Worm (Caenorhabditis elegans) whole organism, midembryonic: ENCODE measurements around the gene sre-13.

Experiments
- T22C8.4 ChIP-seq: fragments of 200-800 bp; sonication (Bioruptor generic); IDR thresholded peaks from 2 replicates; pipeline ENCODE4 v1.3.6; 2022; ENCODE audit warnings: missing genetic modification characterization, missing compliant biosample characterization
- cog-1 ChIP-seq: sonication (generic microtip); optimal IDR thresholded peaks from 2 replicates; lab custom pipeline; 2016; ENCODE audit warnings: missing genetic modification characterization, missing compliant biosample characterization
- flt-1 ChIP-seq: fragments of 200-800 bp; sonication (Bioruptor generic); IDR thresholded peaks from 2 replicates; pipeline ENCODE4 v1.3.6; 2022; ENCODE audit warnings: missing genetic modification characterization, missing compliant biosample characterization
- klf-2 ChIP-seq: fragments of 200-800 bp; sonication (Bioruptor generic); conservative IDR thresholded peaks from 2 replicates; pipeline ENCODE4 v1.3.6; 2022; ENCODE audit warnings: missing genetic modification reagents, missing genetic modification characterization, missing compliant biosample characterization
- med-1 ChIP-seq: sonication (generic microtip); optimal IDR thresholded peaks from 2 replicates; lab custom pipeline; 2017; ENCODE audit warnings: missing genetic modification characterization, mild to moderate bottlenecking, missing compliant biosample characterization, antibody characterized with exemption, missing genetic modification reagents; ENCODE audit not compliant: insufficient read depth
- ref-1 ChIP-seq: fragments of 200-800 bp; sonication (Bioruptor generic); conservative IDR thresholded peaks from 2 replicates; pipeline ENCODE4 v1.3.6; 2022; ENCODE audit warnings: missing genetic modification reagents, missing genetic modification characterization, missing compliant biosample characterization
- tab-1 ChIP-seq: fragments of 200-800 bp; sonication (Bioruptor generic); IDR thresholded peaks from 2 replicates; pipeline ENCODE4 v1.3.6; 2022; ENCODE audit warnings: missing genetic modification characterization, missing compliant biosample characterization
- ztf-23 ChIP-seq: fragments of 200-800 bp; sonication (Bioruptor generic); IDR thresholded peaks from 2 replicates; pipeline ENCODE4 v1.3.6; 2022; ENCODE audit warnings: missing genetic modification reagents, missing genetic modification characterization, missing compliant biosample characterization
- ztf-29 ChIP-seq: fragments of 200-800 bp; sonication (Bioruptor generic); IDR thresholded peaks from 2 replicates; pipeline ENCODE4 v1.3.6; 2022; ENCODE audit warnings: missing genetic modification reagents, missing genetic modification characterization, missing compliant biosample characterization

sre-13 gene

ce11 chrII:14636737-14637136, at the start of gene sre-13:
Gene sre-13, minus strand, starts transcription at chrII:14636837.
- TF ChIP-seq med-1 (GFP tag; lab: Kevin White, UChicago) (no peak), ztf-29 (GFP tag; lab: Robert Waterston, UW) (no peak), T22C8.4 (GFP tag; lab: Robert Waterston, UW) (no peak), ref-1 (GFP tag; lab: Robert Waterston, UW) (no peak), klf-2 (GFP tag; lab: Robert Waterston, UW) (no peak), cog-1 (tag; lab: Kevin White, UChicago) (no peak), tab-1 (no peak), ztf-23 (GFP tag; lab: Robert Waterston, UW) (no peak), flt-1 (GFP tag; lab: Robert Waterston, UW) (no peak)

ce11 chrII:14684377-14684776, 47.7 kb upstream of the sre-13 start, which contains the start of gene unc-52:
Gene unc-52, minus strand, starts transcription at chrII:14684456.
- TF ChIP-seq flt-1 (GFP tag; lab: Robert Waterston, UW) (no peak), med-1 (GFP tag; lab: Kevin White, UChicago) (no peak), ztf-23 (GFP tag; lab: Robert Waterston, UW) (no peak), ztf-29 (GFP tag; lab: Robert Waterston, UW) (no peak), ref-1 (GFP tag; lab: Robert Waterston, UW) (no peak), klf-2 (GFP tag; lab: Robert Waterston, UW) (no peak), cog-1 (tag; lab: Kevin White, UChicago) (no peak), tab-1 (no peak), T22C8.4 (GFP tag; lab: Robert Waterston, UW) (no peak)

- TF ChIP-seq T22C8.4 (GFP tag; lab: Robert Waterston, UW) (no peak), klf-2 (GFP tag; lab: Robert Waterston, UW) (no peak), ref-1 (GFP tag; lab: Robert Waterston, UW) (no peak), ztf-23 (GFP tag; lab: Robert Waterston, UW) (no peak), med-1 (GFP tag; lab: Kevin White, UChicago) (no peak), cog-1 (tag; lab: Kevin White, UChicago) (no peak), tab-1 (no peak), ztf-29 (GFP tag; lab: Robert Waterston, UW) (no peak), flt-1 (GFP tag; lab: Robert Waterston, UW) (no peak)
Observed at ce11 chrII:14683646-14684045, 47.0 kb upstream of the sre-13 start.

- no peak for TF ChIP-seq cog-1 (tag; lab: Kevin White, UChicago)
- no peak for TF ChIP-seq ztf-23 (GFP tag; lab: Robert Waterston, UW)
- no peak for TF ChIP-seq flt-1 (GFP tag; lab: Robert Waterston, UW)
- TF ChIP-seq med-1 (GFP tag; lab: Kevin White, UChicago): no peak
- no peak for TF ChIP-seq ref-1 (GFP tag; lab: Robert Waterston, UW)
- no peak for TF ChIP-seq tab-1
- no peak for TF ChIP-seq klf-2 (GFP tag; lab: Robert Waterston, UW)
- no peak for TF ChIP-seq T22C8.4 (GFP tag; lab: Robert Waterston, UW)
- no peak for TF ChIP-seq ztf-29 (GFP tag; lab: Robert Waterston, UW)
Observed at ce11 chrII:14678157-14678556, 41.5 kb upstream of the sre-13 start, which contains the start of gene hhat-1. Gene hhat-1, plus strand, starts transcription at chrII:14678457.

- TF ChIP-seq ztf-23 (GFP tag; lab: Robert Waterston, UW) (no peak), tab-1 (no peak), ref-1 (GFP tag; lab: Robert Waterston, UW) (no peak), T22C8.4 (GFP tag; lab: Robert Waterston, UW) (no peak), flt-1 (GFP tag; lab: Robert Waterston, UW) (no peak), med-1 (GFP tag; lab: Kevin White, UChicago) (no peak), cog-1 (tag; lab: Kevin White, UChicago) (no peak), ztf-29 (GFP tag; lab: Robert Waterston, UW) (no peak), klf-2 (GFP tag; lab: Robert Waterston, UW) (no peak)
Observed at ce11 chrII:14673636-14674035, 37.0 kb upstream of the sre-13 start.

ce11 chrII:14672095-14672494, 35.5 kb upstream of the sre-13 start:
- TF ChIP-seq cog-1 (tag; lab: Kevin White, UChicago): no peak
- no peak for TF ChIP-seq tab-1
- TF ChIP-seq ref-1 (GFP tag; lab: Robert Waterston, UW): no peak
- no peak for TF ChIP-seq ztf-29 (GFP tag; lab: Robert Waterston, UW)
- no peak for TF ChIP-seq T22C8.4 (GFP tag; lab: Robert Waterston, UW)
- no peak for TF ChIP-seq flt-1 (GFP tag; lab: Robert Waterston, UW)
- no peak for TF ChIP-seq ztf-23 (GFP tag; lab: Robert Waterston, UW)
- TF ChIP-seq med-1 (GFP tag; lab: Kevin White, UChicago): no peak
- TF ChIP-seq klf-2 (GFP tag; lab: Robert Waterston, UW): no peak

- TF ChIP-seq ref-1 (GFP tag; lab: Robert Waterston, UW): no peak
- no peak for TF ChIP-seq T22C8.4 (GFP tag; lab: Robert Waterston, UW)
Observed at ce11 chrII:14670175-14670574, 33.5 kb upstream of the sre-13 start.

ce11 chrII:14668608-14669007, 32.0 kb upstream of the sre-13 start:
- TF ChIP-seq ref-1 (GFP tag; lab: Robert Waterston, UW) (no peak), cog-1 (tag; lab: Kevin White, UChicago) (no peak), flt-1 (GFP tag; lab: Robert Waterston, UW) (no peak), T22C8.4 (GFP tag; lab: Robert Waterston, UW) (no peak), ztf-29 (GFP tag; lab: Robert Waterston, UW) (no peak), tab-1 (no peak), klf-2 (GFP tag; lab: Robert Waterston, UW) (no peak), med-1 (GFP tag; lab: Kevin White, UChicago) (no peak), ztf-23 (GFP tag; lab: Robert Waterston, UW) (no peak)

ce11 chrII:14666274-14666673, 29.6 kb upstream of the sre-13 start:
- no peak for TF ChIP-seq T22C8.4 (GFP tag; lab: Robert Waterston, UW)
- TF ChIP-seq ztf-23 (GFP tag; lab: Robert Waterston, UW): no peak
- no peak for TF ChIP-seq med-1 (GFP tag; lab: Kevin White, UChicago)
- TF ChIP-seq ztf-29 (GFP tag; lab: Robert Waterston, UW): no peak
- TF ChIP-seq flt-1 (GFP tag; lab: Robert Waterston, UW): no peak
- no peak for TF ChIP-seq ref-1 (GFP tag; lab: Robert Waterston, UW)
- no peak for TF ChIP-seq cog-1 (tag; lab: Kevin White, UChicago)
